Worm (Caenorhabditis elegans): ENCODE measurements around the gene slcr-46.2.

The slcr-46.2 gene

DNA sequence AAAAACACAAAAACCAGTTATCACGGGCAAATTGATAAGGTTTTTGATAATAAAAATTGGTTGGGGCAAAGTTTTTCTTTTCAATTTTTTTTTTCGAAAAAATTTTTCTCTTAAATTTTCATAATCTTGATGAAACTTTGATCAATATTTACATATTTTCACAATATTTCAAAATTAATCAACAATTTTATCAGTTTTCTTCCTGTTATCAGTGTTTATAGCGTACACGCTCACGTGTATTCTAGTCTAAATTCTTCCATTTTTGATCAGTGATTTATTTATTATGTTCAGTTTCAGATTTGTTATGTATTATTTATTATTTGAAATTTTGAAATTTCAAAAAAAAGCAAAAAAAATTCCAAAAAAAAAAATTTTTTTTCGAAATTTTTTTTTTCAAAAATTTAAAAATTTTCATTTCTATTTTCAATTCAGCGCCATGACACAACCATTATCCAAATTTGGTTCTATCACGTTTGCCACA lies 12.9 kb downstream of the slcr-46.2 start, which contains the start of gene nceh-1:
Gene nceh-1 (plus strand): TSS at position 431 of the 481 bp plus-strand sequence.
- TF ChIP-seq tag-97 (GFP tag; IDR thresholded peaks at IDR 0.05) (no peak), pqm-1 (tag; optimal IDR thresholded peaks at IDR 0.05) (peak; percentile 28), mep-1 (tag; optimal IDR thresholded peaks at IDR 0.05) (peak; percentile 25), dve-1 (tag; optimal IDR thresholded peaks at IDR 0.05; ENCODE audit: insufficient read depth) (peak; percentile 68), nhr-28 (tag; optimal IDR thresholded peaks at IDR 0.05) (peak; percentile 47), lsy-2 (tag; optimal IDR thresholded peaks at IDR 0.05) (no peak), nhr-77 (tag; optimal IDR thresholded peaks at IDR 0.05) (peak; percentile 30), daf-16 (GFP tag; optimal IDR thresholded peaks at IDR 0.05) (no peak), daf-16 (tag; optimal IDR thresholded peaks at IDR 0.05) (peak; percentile 99)

DNA sequence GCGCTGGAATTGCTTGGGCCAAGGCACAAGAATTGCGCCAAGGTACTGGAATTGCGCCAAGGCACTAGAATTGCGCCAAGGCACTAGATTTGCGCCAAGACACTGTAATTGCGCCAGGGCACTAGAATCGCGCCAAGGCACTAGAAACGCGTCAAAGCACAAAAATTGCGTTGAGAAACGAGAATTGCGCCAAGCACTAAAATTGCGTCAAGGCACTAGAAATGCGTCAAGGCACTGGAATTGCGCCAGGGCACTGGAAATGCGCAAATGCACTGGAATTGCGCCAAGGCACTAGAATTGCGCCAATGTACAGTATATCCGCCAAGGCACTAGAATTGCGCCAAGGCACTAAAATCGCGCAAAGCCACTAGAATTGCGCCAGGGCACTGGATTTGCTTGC lies 18.2 kb downstream of the slcr-46.2 start:
- no peak for TF ChIP-seq zip-2 (tag; optimal IDR thresholded peaks at IDR 0.05)
- no peak for TF ChIP-seq zip-11 (GFP tag; IDR thresholded peaks at IDR 0.05)

DNA sequence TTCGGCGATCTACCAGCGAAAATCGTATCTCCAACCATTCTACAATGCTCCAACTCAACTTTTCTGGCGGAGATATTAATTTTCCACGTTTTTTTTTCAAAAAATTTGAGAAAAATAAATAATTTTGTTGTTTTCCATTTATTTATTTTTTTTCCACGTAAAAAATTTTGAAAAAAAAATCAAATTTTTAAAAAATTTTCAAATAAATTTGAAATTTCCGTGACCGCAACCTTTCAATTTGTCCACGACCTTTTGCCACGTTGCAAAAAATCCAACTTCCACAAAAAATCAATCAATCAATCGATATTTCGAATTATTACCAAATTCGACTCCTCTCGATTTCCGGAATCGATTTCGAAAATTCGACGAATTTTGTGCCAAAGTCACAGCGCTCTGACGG lies 18.7 kb downstream of the slcr-46.2 start, which contains the start of gene Y43F8A.2:
Gene Y43F8A.2 (plus strand): TSS at position 301 of the 400 bp plus-strand sequence.
- TF ChIP-seq zag-1 (tag; optimal IDR thresholded peaks at IDR 0.05) = no peak

DNA sequence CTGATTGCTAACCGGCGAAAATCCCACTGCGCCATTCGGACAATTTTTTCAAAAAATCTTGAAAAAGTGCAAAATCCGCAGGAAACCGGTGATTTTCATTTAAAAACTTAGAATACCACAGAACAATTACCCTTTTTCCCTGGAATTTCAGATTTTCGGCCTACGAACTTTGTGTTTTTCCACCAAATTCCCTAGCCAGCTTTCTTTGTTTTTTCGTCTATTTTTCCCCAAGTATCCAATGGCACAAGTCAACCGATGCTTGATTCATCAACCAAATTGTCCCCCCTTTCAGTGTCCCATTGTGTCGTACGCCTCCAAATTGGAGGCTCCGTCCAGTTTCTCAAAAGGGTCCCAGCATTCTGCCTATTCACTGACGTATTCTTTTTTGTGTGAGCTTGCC lies 19.7 kb downstream of the slcr-46.2 start, which contains the start of gene Y43F8A.1:
Gene Y43F8A.1 (plus strand): TSS at position 301 of the 400 bp plus-strand sequence.
- TF ChIP-seq ceh-32 (tag; optimal IDR thresholded peaks at IDR 0.05; ENCODE audit: poor library complexity) (no peak), fos-1 (tag; optimal IDR thresholded peaks at IDR 0.05) (no peak), lin-15B (tag; optimal IDR thresholded peaks at IDR 0.05) (no peak), nhr-77 (tag; optimal IDR thresholded peaks at IDR 0.05) (no peak), nhr-28 (tag; optimal IDR thresholded peaks at IDR 0.05) (no peak), lin-13 (GFP tag; optimal IDR thresholded peaks at IDR 0.05) (no peak), lim-7 (GFP tag; IDR thresholded peaks at IDR 0.05) (no peak), D1046.2 (GFP tag; IDR thresholded peaks at IDR 0.05) (no peak), mdl-1 (tag; optimal IDR thresholded peaks at IDR 0.05) (no peak), aha-1 (tag) (no peak), snpc-4 (tag; optimal IDR thresholded peaks at IDR 0.05) (no peak), lin-1 (GFP tag; IDR thresholded peaks at IDR 0.05) (no peak), zag-1 (tag; optimal IDR thresholded peaks at IDR 0.05) (no peak), rbr-2 (tag; optimal IDR thresholded peaks at IDR 0.05) (no peak), dmd-9 (GFP tag; IDR thresholded peaks at IDR 0.05) (no peak), Y75B8A.6 (GFP tag; IDR thresholded peaks at IDR 0.05) (no peak), nhr-41 (GFP tag; IDR thresholded peaks at IDR 0.05) (no peak), ces-1 (GFP tag; optimal IDR thresholded peaks at IDR 0.05) (no peak), jun-1 (tag; optimal IDR thresholded peaks at IDR 0.05) (no peak), mdt-29 (GFP tag; IDR thresholded peaks at IDR 0.05) (no peak)

ce11 chrV:19362568-19362967 lies 27.4 kb downstream of the slcr-46.2 start, which contains the start of gene C14B4.2:
Gene C14B4.2 (minus strand): TSS chrV:19362668.
- TF ChIP-seq lin-29 (GFP tag; IDR thresholded peaks at IDR 0.05) (no peak), nhr-28 (tag; optimal IDR thresholded peaks at IDR 0.05) (no peak)

ce11 chrV:19358039-19358438 lies 31.9 kb downstream of the slcr-46.2 start:
- peak; percentile 22; the same call in 1 of the 2 replicates for TF ChIP-seq ceh-20 (GFP tag; IDR thresholded peaks at IDR 0.05)
- no peak for TF ChIP-seq nhr-11 (tag; optimal IDR thresholded peaks at IDR 0.05)

Measured in whole organism, L4 larva.